Worm (Caenorhabditis elegans) whole organism, late embryonic: ENCODE data around the gene M199.135.

Source experiments
- C08G9.2 ChIP-seq: sonication (generic microtip); optimal IDR thresholded peaks from 2 replicates; lab custom pipeline; 2016; ENCODE audit warnings: mild to moderate bottlenecking, missing genetic modification characterization, moderate library complexity, missing compliant biosample characterization
- F13H6.1 ChIP-seq: sonication (generic microtip); optimal IDR thresholded peaks from 2 replicates; lab custom pipeline; 2016; ENCODE audit warnings: missing genetic modification characterization, missing compliant biosample characterization
- K02D7.2 ChIP-seq: sonication (generic microtip); optimal IDR thresholded peaks from 2 replicates; lab custom pipeline; 2017; ENCODE audit warnings: mild to moderate bottlenecking, missing genetic modification characterization, missing compliant biosample characterization
- ahr-1 ChIP-seq: sonication (generic microtip); optimal IDR thresholded peaks from 2 replicates; lab custom pipeline; 2016; ENCODE audit warnings: missing genetic modification characterization, missing compliant biosample characterization
- ama-1 ChIP-seq: fragments of 150-350 bp; optimal IDR thresholded peaks from 2 replicates; lab custom pipeline; 2014
- ceh-14 ChIP-seq: sonication (generic microtip); optimal IDR thresholded peaks from 2 replicates; lab custom pipeline; 2016; ENCODE audit warnings: missing genotype, missing genetic modification characterization, missing compliant biosample characterization
- ceh-18 ChIP-seq: sonication (generic microtip); optimal IDR thresholded peaks from 2 replicates; lab custom pipeline; 2016; ENCODE audit warnings: missing genetic modification characterization, missing compliant biosample characterization
- ceh-19 ChIP-seq: fragments of 200-800 bp; sonication (Bioruptor generic); optimal IDR thresholded peaks from 2 replicates; lab custom pipeline; 2018; ENCODE audit warnings: mild to moderate bottlenecking, missing genetic modification characterization, missing compliant biosample characterization
- ceh-2 ChIP-seq: sonication (generic microtip); optimal IDR thresholded peaks from 2 replicates; lab custom pipeline; 2016; ENCODE audit warnings: missing genotype, missing genetic modification characterization, missing compliant biosample characterization
- ceh-22 ChIP-seq: sonication (generic microtip); optimal IDR thresholded peaks from 2 replicates; lab custom pipeline; 2017; ENCODE audit warnings: missing biosample characterization, missing genetic modification characterization
- ceh-30 ChIP-seq: fragments of 150-350 bp; optimal IDR thresholded peaks from 2 replicates; lab custom pipeline; 2014; ENCODE audit warnings: missing biosample characterization, missing genetic modification characterization
- ceh-31 ChIP-seq: sonication (generic microtip); optimal IDR thresholded peaks from 2 replicates; lab custom pipeline; 2016; ENCODE audit warnings: missing genetic modification characterization, missing compliant biosample characterization
- ceh-45 ChIP-seq: fragments of 200-800 bp; sonication (Bioruptor generic); IDR thresholded peaks from 2 replicates; pipeline ENCODE4 v1.3.6; 2022; ENCODE audit warnings: missing genetic modification reagents, missing genetic modification characterization, missing compliant biosample characterization
- ceh-48 ChIP-seq: sonication (generic microtip); optimal IDR thresholded peaks from 2 replicates; lab custom pipeline; 2016; ENCODE audit warnings: missing genetic modification characterization, inconsistent platforms, missing compliant biosample characterization
- ceh-9 ChIP-seq: sonication (generic microtip); optimal IDR thresholded peaks from 2 replicates; lab custom pipeline; 2016; ENCODE audit warnings: mild to moderate bottlenecking, missing genetic modification characterization, inconsistent platforms, missing compliant biosample characterization
- che-1 ChIP-seq: sonication (generic microtip); optimal IDR thresholded peaks from 2 replicates; lab custom pipeline; 2016; ENCODE audit warnings: mild to moderate bottlenecking, missing genetic modification characterization, missing compliant biosample characterization
- dve-1 ChIP-seq: sonication (generic microtip); optimal IDR thresholded peaks from 2 replicates; lab custom pipeline; 2017; ENCODE audit warnings: antibody characterized with exemption, mild to moderate bottlenecking, missing genetic modification characterization, missing compliant biosample characterization
- elt-2 ChIP-seq: sonication (generic microtip); optimal IDR thresholded peaks from 2 replicates; lab custom pipeline; 2016; ENCODE audit warnings: missing genetic modification reagents, missing genetic modification characterization, missing compliant biosample characterization
- eyg-1 ChIP-seq: sonication (generic microtip); optimal IDR thresholded peaks from 2 replicates; lab custom pipeline; 2016; ENCODE audit warnings: missing genotype, missing genetic modification characterization, missing compliant biosample characterization
- fkh-10 ChIP-seq: fragments of 150-350 bp; optimal IDR thresholded peaks from 2 replicates; lab custom pipeline; 2014; ENCODE audit warnings: missing biosample characterization, missing genetic modification reagents, missing genetic modification characterization
- fkh-6 ChIP-seq: sonication (generic microtip); optimal IDR thresholded peaks from 2 replicates; lab custom pipeline; 2016; ENCODE audit warnings: missing genetic modification characterization, missing compliant biosample characterization
- hlh-15 ChIP-seq: sonication (generic microtip); optimal IDR thresholded peaks from 2 replicates; lab custom pipeline; 2016; ENCODE audit warnings: missing genetic modification characterization, missing compliant biosample characterization
- hlh-6 ChIP-seq: sonication (generic microtip); optimal IDR thresholded peaks from 2 replicates; lab custom pipeline; 2016; ENCODE audit warnings: missing genotype, missing genetic modification characterization, missing compliant biosample characterization
- nfya-1 ChIP-seq: sonication (generic microtip); optimal IDR thresholded peaks from 2 replicates; lab custom pipeline; 2017; ENCODE audit warnings: missing genetic modification characterization, mild to moderate bottlenecking, missing compliant biosample characterization, antibody characterized with exemption, moderate library complexity
- nhr-232 ChIP-seq: sonication (generic microtip); optimal IDR thresholded peaks from 2 replicates; lab custom pipeline; 2016; ENCODE audit warnings: missing genetic modification characterization, missing compliant biosample characterization
- pag-3 ChIP-seq: sonication (generic microtip); optimal IDR thresholded peaks from 2 replicates; lab custom pipeline; 2016; ENCODE audit warnings: missing compliant biosample characterization, missing genetic modification characterization, borderline replicate concordance
- pha-2 ChIP-seq: sonication (generic microtip); optimal IDR thresholded peaks from 2 replicates; lab custom pipeline; 2017; ENCODE audit warnings: mild to moderate bottlenecking, missing genetic modification characterization, missing compliant biosample characterization
- pha-4 ChIP-seq: fragments of 150-350 bp; optimal IDR thresholded peaks from 2 replicates; lab custom pipeline; 2018; ENCODE audit warnings: missing biosample characterization, missing genetic modification reagents, missing genetic modification characterization
- pqm-1 ChIP-seq: sonication (generic microtip); optimal IDR thresholded peaks from 2 replicates; lab custom pipeline; 2016; ENCODE audit warnings: missing genetic modification characterization, missing compliant biosample characterization
- pros-1 ChIP-seq: fragments of 150-350 bp; optimal IDR thresholded peaks from 2 replicates; lab custom pipeline; 2014; ENCODE audit warnings: missing biosample characterization, missing genetic modification reagents, missing genetic modification characterization
- ref-2 ChIP-seq: sonication (generic microtip); optimal IDR thresholded peaks from 2 replicates; lab custom pipeline; 2016; ENCODE audit warnings: missing genetic modification characterization, missing compliant biosample characterization
- sdc-2 ChIP-seq: sonication (generic microtip); optimal IDR thresholded peaks from 2 replicates; lab custom pipeline; 2016; ENCODE audit warnings: missing genotype, missing genetic modification characterization, missing compliant biosample characterization
- sox-2 ChIP-seq: fragments of 200-800 bp; sonication (Bioruptor generic); IDR thresholded peaks from 2 replicates; pipeline ENCODE4 v1.3.6; 2022; ENCODE audit warnings: missing genetic modification reagents, missing genetic modification characterization, missing compliant biosample characterization
- sox-4 ChIP-seq: sonication (generic microtip); optimal IDR thresholded peaks from 2 replicates; lab custom pipeline; 2017; ENCODE audit warnings: mild to moderate bottlenecking, missing genetic modification characterization, inconsistent platforms, missing compliant biosample characterization
- syd-9 ChIP-seq: sonication (generic microtip); optimal IDR thresholded peaks from 2 replicates; lab custom pipeline; 2016; ENCODE audit warnings: mild to moderate bottlenecking, missing genetic modification characterization, moderate library complexity, missing compliant biosample characterization
- ttx-3 ChIP-seq: sonication (generic microtip); optimal IDR thresholded peaks from 2 replicates; lab custom pipeline; 2016; ENCODE audit warnings: missing genetic modification reagents, missing genetic modification characterization, missing compliant biosample characterization
- unc-86 ChIP-seq: sonication (generic microtip); optimal IDR thresholded peaks from 2 replicates; lab custom pipeline; 2016; ENCODE audit warnings: missing genetic modification characterization, missing compliant biosample characterization
- zip-5 ChIP-seq: sonication (generic microtip); optimal IDR thresholded peaks from 2 replicates; lab custom pipeline; 2016; ENCODE audit warnings: missing genetic modification characterization, missing compliant biosample characterization
- ztf-16 ChIP-seq: sonication (generic microtip); optimal IDR thresholded peaks from 2 replicates; lab custom pipeline; 2017; ENCODE audit warnings: missing genetic modification characterization, missing compliant biosample characterization

M199.135 gene

DNA sequence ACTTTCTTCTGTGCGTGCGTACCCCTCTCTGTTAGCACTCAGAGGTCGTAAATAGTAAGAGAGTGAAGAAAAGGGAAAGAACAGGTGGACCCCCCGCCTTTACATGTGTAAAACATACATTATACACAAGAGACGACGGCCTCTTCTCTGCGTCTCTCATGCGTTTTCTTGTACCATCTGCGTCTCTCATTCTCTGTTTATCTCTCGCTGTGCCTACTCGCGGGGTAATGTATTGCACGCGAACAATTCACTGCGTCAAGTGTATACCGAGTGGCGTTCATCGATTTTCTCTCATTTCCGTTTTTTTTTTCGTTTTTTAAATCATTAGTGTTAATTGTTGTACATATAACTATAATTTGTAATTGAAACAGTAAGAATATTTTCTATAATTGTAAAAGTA, 7.2 kb upstream of the M199.135 start:
- TF ChIP-seq ceh-18 (no peak), ceh-31 (tag; lab: Kevin White, UChicago) (peak; percentile 40), nfya-1 (peak; percentile 10)

DNA sequence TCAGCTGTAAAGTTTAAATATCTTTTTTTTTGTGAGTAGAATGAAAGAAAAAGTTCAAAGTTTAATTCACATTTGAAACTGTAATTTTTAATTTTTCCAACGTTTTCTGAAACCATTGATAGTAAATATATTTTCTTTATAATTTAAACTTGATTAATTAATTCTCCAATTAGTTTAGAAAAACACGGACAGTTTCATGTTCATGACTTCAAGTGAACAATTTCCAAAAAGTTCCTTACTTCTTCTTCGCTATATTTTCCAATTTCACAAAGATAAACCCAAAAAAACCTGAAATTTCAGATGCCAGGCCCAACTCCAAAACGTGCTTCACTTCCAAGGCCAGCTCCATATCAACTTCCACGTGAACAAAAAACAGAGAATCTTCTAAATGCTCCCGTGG, 5.9 kb upstream of the M199.135 start, which contains the start of gene M199.2:
TSS of gene M199.2 (plus strand) at position 301 of the 400 bp plus-strand sequence.
- TF ChIP-seq ceh-19 (GFP tag; lab: Kevin White, UChicago) (no peak), unc-86 (tag; lab: Kevin White, UChicago) (no peak), sdc-2 (tag; lab: Kevin White, UChicago) (no peak), ceh-31 (tag; lab: Kevin White, UChicago) (no peak), C08G9.2 (no peak), nhr-232 (no peak), sox-4 (no peak), fkh-10 (GFP tag; lab: Kevin White, UChicago) (no peak)

DNA sequence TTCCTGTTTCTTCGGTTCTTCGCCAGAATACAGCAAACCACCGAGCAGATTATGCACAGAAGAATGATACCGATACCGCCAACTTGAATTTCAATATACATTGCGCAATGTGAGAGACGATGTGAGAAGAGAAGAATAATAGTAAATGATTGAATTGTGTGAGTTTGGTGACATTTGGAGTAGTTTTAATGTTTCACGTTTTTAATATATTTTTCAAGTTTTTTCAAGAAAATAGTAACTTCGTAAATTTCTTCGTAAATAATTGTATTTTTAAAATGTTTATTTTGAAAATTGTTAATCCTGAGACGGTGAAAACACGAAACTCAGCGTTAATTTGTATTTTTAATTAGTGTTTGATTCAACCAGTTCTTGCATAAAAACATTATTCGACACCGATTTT, 1.3 kb upstream of the M199.135 start, which contains the start of gene M199.134:
TSS of gene M199.134 (minus strand) at position 101 of the 400 bp plus-strand sequence.
- no peak for TF ChIP-seq ama-1 (lab: Kevin White, UChicago)
- TF ChIP-seq, all 69 proteins: peak for 0

DNA sequence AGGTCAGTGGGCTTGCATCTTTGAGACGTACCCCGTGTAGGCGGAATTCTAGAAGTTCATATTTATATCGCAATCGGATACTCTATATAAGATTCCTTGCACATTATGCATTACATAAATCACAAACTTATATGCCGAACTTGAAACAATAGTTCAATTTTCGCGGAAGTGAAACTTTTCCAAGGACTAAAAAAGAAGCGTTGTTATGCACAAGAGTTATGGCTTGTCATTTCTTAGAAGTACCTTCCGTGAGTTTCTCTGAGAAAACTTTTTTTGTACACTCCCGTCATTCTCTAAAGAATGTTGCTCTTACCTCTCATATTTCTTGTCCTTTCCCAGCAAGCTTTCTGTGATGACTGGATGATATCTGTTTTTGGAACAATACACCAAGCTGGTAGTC, 4.0 kb downstream of the M199.135 start, which contains the start of gene M199.136:
TSS of gene M199.136 (plus strand) at position 301 of the 400 bp plus-strand sequence.
- TF ChIP-seq ceh-19 (GFP tag; lab: Kevin White, UChicago) (no peak), unc-86 (tag; lab: Kevin White, UChicago) (no peak), dve-1 (tag; lab: Kevin White, UChicago) (no peak), F13H6.1 (no peak), ceh-9 (tag; lab: Kevin White, UChicago) (no peak), eyg-1 (tag; lab: Kevin White, UChicago) (no peak), ceh-2 (no peak), zip-5 (no peak), ztf-16 (tag; lab: Kevin White, UChicago) (no peak), ceh-14 (tag; lab: Kevin White, UChicago) (no peak), ceh-22 (tag; lab: Kevin White, UChicago) (no peak), hlh-15 (no peak), pqm-1 (no peak), syd-9 (no peak), nhr-232 (no peak), ceh-45 (GFP tag; lab: Robert Waterston, UW) (no peak), ama-1 (lab: Kevin White, UChicago) (no peak)

DNA sequence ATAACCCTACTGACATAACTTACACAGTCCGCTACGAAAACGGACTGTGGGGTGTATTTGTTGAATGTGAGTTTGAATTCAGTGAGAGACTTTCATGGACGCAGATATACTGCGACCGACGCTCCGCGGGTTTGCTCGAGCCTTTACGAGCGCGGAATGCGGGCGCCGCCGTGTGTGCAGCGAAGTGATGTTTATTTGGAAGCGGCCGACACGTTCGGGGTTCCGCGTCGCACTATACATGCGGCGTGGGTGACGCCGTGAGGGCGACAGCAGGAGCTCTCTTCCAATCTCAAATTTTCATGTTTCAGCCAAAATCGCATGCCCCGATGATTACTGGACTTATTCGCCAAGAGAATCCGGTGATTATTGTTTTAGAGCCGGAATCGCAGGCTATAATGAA, 4.8 kb downstream of the M199.135 start:
- TF ChIP-seq pag-3 (tag; lab: Kevin White, UChicago) (no peak), ahr-1 (tag; lab: Kevin White, UChicago) (no peak), pqm-1 (no peak), elt-2 (tag; lab: Kevin White, UChicago) (no peak), ceh-30 (no peak), ttx-3 (tag; lab: Kevin White, UChicago) (no peak), K02D7.2 (tag; lab: Kevin White, UChicago) (no peak), nfya-1 (no peak), hlh-6 (tag; lab: Kevin White, UChicago) (no peak), pros-1 (tag; lab: Kevin White, UChicago) (no peak), ceh-48 (no peak), ceh-45 (GFP tag; lab: Robert Waterston, UW) (no peak), fkh-6 (tag; lab: Kevin White, UChicago) (no peak), pha-2 (no peak), sox-2 (no peak), che-1 (no peak), pha-4 (tag; lab: Kevin White, UChicago) (no peak), ref-2 (tag; lab: Kevin White, UChicago) (no peak), eyg-1 (tag; lab: Kevin White, UChicago) (no peak), ceh-18 (no peak)
